Worm (Caenorhabditis elegans) whole organism, young adult: ENCODE measurements around the gene srlf-14.
A peak's percentile ranks its signal among the peaks of the same experiment; 100 is the strongest.

Experiments
- C06A6.2 ChIP-seq: fragments of 200-800 bp; sonication (Bioruptor generic); conservative IDR thresholded peaks from 2 replicates; pipeline ENCODE4 v1.3.6; 2022; ENCODE audit warnings: missing genetic modification characterization, missing compliant biosample characterization
- C17E4.6 ChIP-seq: fragments of 200-800 bp; sonication (Bioruptor generic); IDR thresholded peaks from 2 replicates; pipeline ENCODE4 v1.3.6; 2022; ENCODE audit warnings: missing genetic modification reagents, missing genetic modification characterization, missing compliant biosample characterization
- F10E7.11 ChIP-seq: sonication (generic microtip); optimal IDR thresholded peaks from 2 replicates; lab custom pipeline; 2017; ENCODE audit warnings: mild to moderate bottlenecking, missing genetic modification characterization, moderate library complexity, missing compliant biosample characterization
- F23B12.7 ChIP-seq: sonication (generic microtip); optimal IDR thresholded peaks from 2 replicates; lab custom pipeline; 2017; ENCODE audit warnings: missing genetic modification characterization, mild to moderate bottlenecking, missing compliant biosample characterization, antibody characterized with exemption, moderate library complexity; ENCODE audit not compliant: insufficient read depth
- F39B2.1 ChIP-seq: fragments of 200-800 bp; sonication (Bioruptor generic); IDR thresholded peaks from 2 replicates; pipeline ENCODE4 v1.3.6; 2022; ENCODE audit warnings: missing genetic modification reagents, missing genetic modification characterization, missing compliant biosample characterization
- ZK185.1 ChIP-seq: sonication (generic microtip); optimal IDR thresholded peaks from 2 replicates; lab custom pipeline; 2016; ENCODE audit warnings: mild to moderate bottlenecking, missing genetic modification characterization, missing compliant biosample characterization; ENCODE audit not compliant: poor library complexity, severe bottlenecking
- aptf-2 ChIP-seq: fragments of 200-800 bp; sonication (Bioruptor generic); conservative IDR thresholded peaks from 2 replicates; pipeline ENCODE4 v1.3.6; 2022; ENCODE audit warnings: missing genetic modification reagents, missing genetic modification characterization, missing compliant biosample characterization
- attf-3 ChIP-seq: fragments of 200-800 bp; sonication (Bioruptor generic); conservative IDR thresholded peaks from 2 replicates; pipeline ENCODE4 v1.3.6; 2022; ENCODE audit warnings: missing genetic modification reagents, missing genetic modification characterization, missing compliant biosample characterization
- attf-6 ChIP-seq: fragments of 200-800 bp; sonication (Bioruptor generic); IDR thresholded peaks from 2 replicates; pipeline ENCODE4 v1.3.6; 2022; ENCODE audit warnings: missing genetic modification reagents, missing genetic modification characterization, missing compliant biosample characterization
- bed-1 ChIP-seq: fragments of 200-800 bp; sonication (Bioruptor generic); IDR thresholded peaks from 2 replicates; pipeline ENCODE4 v1.3.6; 2022; ENCODE audit warnings: missing genetic modification reagents, missing genetic modification characterization, missing compliant biosample characterization
- ceh-58 ChIP-seq: fragments of 200-800 bp; sonication (Bioruptor generic); IDR thresholded peaks from 2 replicates; pipeline ENCODE4 v1.3.6; 2022; ENCODE audit warnings: missing genetic modification characterization, missing compliant biosample characterization
- die-1 ChIP-seq: sonication (generic microtip); optimal IDR thresholded peaks from 2 replicates; lab custom pipeline; 2016; ENCODE audit warnings: missing genotype, mild to moderate bottlenecking, missing genetic modification characterization, missing compliant biosample characterization
- egl-18 ChIP-seq: fragments of 200-800 bp; sonication (Bioruptor generic); IDR thresholded peaks from 2 replicates; pipeline ENCODE4 v1.3.6; 2022; ENCODE audit warnings: missing genetic modification reagents, missing genetic modification characterization, missing compliant biosample characterization
- egrh-3 ChIP-seq: fragments of 200-800 bp; sonication (Bioruptor generic); IDR thresholded peaks from 2 replicates; pipeline ENCODE4 v1.3.6; 2022; ENCODE audit warnings: missing genetic modification reagents, missing genetic modification characterization, missing compliant biosample characterization
- him-1 ChIP-seq: sonication (generic microtip); optimal IDR thresholded peaks from 2 replicates; lab custom pipeline; 2016; ENCODE audit warnings: missing genotype, missing genetic modification reagents, missing genetic modification characterization, missing compliant biosample characterization
- hlh-26 ChIP-seq: fragments of 200-800 bp; sonication (Bioruptor generic); conservative IDR thresholded peaks from 2 replicates; pipeline ENCODE4 v1.3.6; 2022; ENCODE audit warnings: missing genetic modification reagents, missing genetic modification characterization, missing compliant biosample characterization
- hmg-1.2 ChIP-seq: fragments of 200-800 bp; sonication (Bioruptor generic); IDR thresholded peaks from 2 replicates; pipeline ENCODE4 v1.3.6; 2022; ENCODE audit warnings: missing genetic modification reagents, missing genetic modification characterization, missing compliant biosample characterization
- hrde-1 ChIP-seq: sonication (generic microtip); optimal IDR thresholded peaks from 2 replicates; lab custom pipeline; 2016; ENCODE audit warnings: missing genetic modification characterization, mild to moderate bottlenecking, missing compliant biosample characterization, moderate library complexity, missing genotype, missing genetic modification reagents, borderline replicate concordance
- hsf-1 ChIP-seq: fragments of 200-800 bp; sonication (Bioruptor generic); IDR thresholded peaks from 2 replicates; pipeline ENCODE4 v1.3.6; 2022; ENCODE audit warnings: missing genetic modification reagents, missing genetic modification characterization, missing compliant biosample characterization
- lin-26 ChIP-seq: fragments of 200-800 bp; sonication (Bioruptor generic); IDR thresholded peaks from 2 replicates; pipeline ENCODE4 v1.3.6; 2022; ENCODE audit warnings: missing genetic modification reagents, missing genetic modification characterization, missing compliant biosample characterization
- lin-40 ChIP-seq: sonication (generic microtip); optimal IDR thresholded peaks from 2 replicates; lab custom pipeline; 2016; ENCODE audit warnings: missing genetic modification characterization, mild to moderate bottlenecking, missing compliant biosample characterization, missing genotype, missing genetic modification reagents
- lir-1 ChIP-seq: fragments of 200-800 bp; sonication (Bioruptor generic); conservative IDR thresholded peaks from 2 replicates; pipeline ENCODE4 v1.3.6; 2022; ENCODE audit warnings: missing genetic modification reagents, missing genetic modification characterization, missing compliant biosample characterization
- madf-3 ChIP-seq: fragments of 200-800 bp; sonication (Bioruptor generic); IDR thresholded peaks from 2 replicates; pipeline ENCODE4 v1.3.6; 2022; ENCODE audit warnings: missing genetic modification reagents, missing genetic modification characterization, missing compliant biosample characterization
- madf-8 ChIP-seq: fragments of 200-800 bp; sonication (Bioruptor generic); conservative IDR thresholded peaks from 2 replicates; pipeline ENCODE4 v1.3.6; 2022; ENCODE audit warnings: missing genetic modification reagents, missing genetic modification characterization, missing compliant biosample characterization
- nfya-1 ChIP-seq: sonication (generic microtip); optimal IDR thresholded peaks from 2 replicates; lab custom pipeline; 2017; ENCODE audit warnings: antibody characterized with exemption, missing compliant biosample characterization, missing genetic modification characterization, borderline replicate concordance; ENCODE audit not compliant: insufficient read depth
- nhr-27 ChIP-seq: fragments of 200-800 bp; sonication (Bioruptor generic); optimal IDR thresholded peaks from 2 replicates; lab custom pipeline; 2018; ENCODE audit warnings: mild to moderate bottlenecking, missing genetic modification characterization, moderate library complexity, missing compliant biosample characterization
- nhr-90 ChIP-seq: sonication (generic microtip); optimal IDR thresholded peaks from 2 replicates; lab custom pipeline; 2016; ENCODE audit warnings: missing genotype, mild to moderate bottlenecking, missing genetic modification characterization, missing compliant biosample characterization
- snpc-3.4 ChIP-seq: sonication (generic microtip); optimal IDR thresholded peaks from 2 replicates; lab custom pipeline; 2017; ENCODE audit warnings: missing genetic modification characterization, mild to moderate bottlenecking, missing compliant biosample characterization, antibody characterized with exemption, moderate library complexity, missing genotype, missing genetic modification reagents
- somi-1 ChIP-seq: fragments of 200-800 bp; sonication (Bioruptor generic); optimal IDR thresholded peaks from 2 replicates; lab custom pipeline; 2018; ENCODE audit warnings: mild to moderate bottlenecking, missing genetic modification characterization, missing compliant biosample characterization
- tbp1 ChIP-seq: fragments of 200-800 bp; sonication (Bioruptor generic); optimal IDR thresholded peaks from 2 replicates; lab custom pipeline; 2018; ENCODE audit warnings: mild to moderate bottlenecking, missing genetic modification characterization, missing compliant biosample characterization
- tlf-1 ChIP-seq: fragments of 200-800 bp; sonication (Bioruptor generic); optimal IDR thresholded peaks from 2 replicates; lab custom pipeline; 2018; ENCODE audit warnings: mild to moderate bottlenecking, missing genetic modification characterization, missing compliant biosample characterization
- unc-62 ChIP-seq: fragments of 150-350 bp; optimal IDR thresholded peaks from 2 replicates; lab custom pipeline; 2014; ENCODE audit warnings: missing biosample characterization, missing genetic modification reagents, missing genetic modification characterization
- ztf-22 ChIP-seq: fragments of 200-800 bp; sonication (Bioruptor generic); optimal IDR thresholded peaks from 2 replicates; lab custom pipeline; 2018; ENCODE audit warnings: mild to moderate bottlenecking, missing genetic modification characterization, moderate library complexity, missing compliant biosample characterization

srlf-14 gene

ce11 chrIV:10852403-10852802, 41.8 kb downstream of the srlf-14 start:
- TF ChIP-seq lir-1 (GFP tag; lab: Robert Waterston, UW) = no peak
- TF ChIP-seq attf-3 = no peak
- no peak for TF ChIP-seq F39B2.1 (GFP tag; lab: Robert Waterston, UW)
- TF ChIP-seq hmg-1.2 (GFP tag; lab: Robert Waterston, UW) = peak; percentile 25; the same call in 1 of the 2 replicates
- no peak for TF ChIP-seq lin-40
- TF ChIP-seq hrde-1 (tag; lab: Kevin White, UChicago) = no peak
- no peak for TF ChIP-seq die-1 (tag; lab: Kevin White, UChicago)

- TF ChIP-seq bed-1 (GFP tag; lab: Robert Waterston, UW) (no peak), tlf-1 (GFP tag; lab: Kevin White, UChicago) (no peak), egl-18 (GFP tag; lab: Robert Waterston, UW) (no peak), hsf-1 (GFP tag; lab: Robert Waterston, UW) (no peak), nfya-1 (tag; lab: Kevin White, UChicago) (no peak), aptf-2 (GFP tag; lab: Robert Waterston, UW) (no peak), egrh-3 (no peak), hlh-26 (GFP tag; lab: Robert Waterston, UW) (no peak), C06A6.2 (GFP tag; lab: Robert Waterston, UW) (no peak), ztf-22 (GFP tag; lab: Kevin White, UChicago) (no peak), madf-8 (no peak), lir-1 (GFP tag; lab: Robert Waterston, UW) (no peak), F23B12.7 (tag; lab: Kevin White, UChicago) (no peak), nhr-90 (tag; lab: Kevin White, UChicago) (no peak), ZK185.1 (tag; lab: Kevin White, UChicago) (no peak), hrde-1 (tag; lab: Kevin White, UChicago) (no peak), C17E4.6 (GFP tag; lab: Robert Waterston, UW) (no peak), tbp1 (GFP tag; lab: Kevin White, UChicago) (no peak), ceh-58 (GFP tag; lab: Robert Waterston, UW) (no peak)
Measured at ce11 chrIV:10851833-10852232, 42.3 kb downstream of the srlf-14 start, which contains the start of gene T11G6.4. TSS of gene T11G6.4 (minus strand) at chrIV:10851933.

ce11 chrIV:10851136-10851535, 43.0 kb downstream of the srlf-14 start:
- TF ChIP-seq somi-1 (GFP tag; lab: Kevin White, UChicago) (no peak), lin-26 (GFP tag; lab: Robert Waterston, UW) (no peak), him-1 (tag; lab: Kevin White, UChicago) (no peak), F10E7.11 (no peak), egl-18 (GFP tag; lab: Robert Waterston, UW) (no peak), madf-3 (no peak), snpc-3.4 (tag; lab: Kevin White, UChicago) (no peak), attf-6 (GFP tag; lab: Robert Waterston, UW) (no peak), nhr-27 (tag; lab: Kevin White, UChicago) (no peak), unc-62 (GFP tag; lab: Kevin White, UChicago) (no peak)
